Worm (Caenorhabditis elegans) whole organism, L4 larva: ENCODE results near the gene Y50D7A.1.

ENCODE experiments used
- F26F4.8 ChIP-seq: fragments of 200-800 bp; sonication (Bioruptor generic); conservative IDR thresholded peaks from 2 replicates; pipeline ENCODE4 v1.3.6; 2022; ENCODE audit warnings: missing genetic modification characterization, missing compliant biosample characterization
- R02D3.7 ChIP-seq: fragments of 150-350 bp; sonication (generic microtip); optimal IDR thresholded peaks from 3 replicates; lab custom pipeline; 2014; ENCODE audit warnings: missing biosample characterization, missing genetic modification characterization
- T26A8.4 ChIP-seq: fragments of 200-800 bp; sonication (Bioruptor generic); IDR thresholded peaks from 2 replicates; pipeline ENCODE4 v1.3.6; 2022; ENCODE audit warnings: missing genetic modification characterization, missing compliant biosample characterization
- Y105C5A.15 ChIP-seq: fragments of 200-800 bp; sonication (Bioruptor generic); IDR thresholded peaks from 2 replicates; pipeline ENCODE4 v1.3.6; 2022; ENCODE audit warnings: missing genetic modification characterization, missing compliant biosample characterization
- Y48G9A.11 ChIP-seq: fragments of 200-800 bp; sonication (Bioruptor generic); IDR thresholded peaks from 2 replicates; pipeline ENCODE4 v1.3.6; 2022; ENCODE audit warnings: missing genetic modification reagents, missing genetic modification characterization, missing compliant biosample characterization
- Y75B8A.6 ChIP-seq: fragments of 200-800 bp; sonication (Bioruptor generic); IDR thresholded peaks from 2 replicates; pipeline ENCODE4 v1.3.6; 2022; ENCODE audit warnings: missing genetic modification reagents, missing genetic modification characterization, missing compliant biosample characterization
- ZK337.2 ChIP-seq: fragments of 200-800 bp; sonication (Bioruptor generic); IDR thresholded peaks from 2 replicates; pipeline ENCODE4 v1.3.6; 2022; ENCODE audit warnings: missing genetic modification reagents, missing genetic modification characterization, missing compliant biosample characterization
- aha-1 ChIP-seq: fragments of 150-350 bp; peaks from one replicate; lab custom pipeline; 2014; ENCODE audit warnings: missing biosample characterization, missing genetic modification characterization
- ceh-28 ChIP-seq: fragments of 150-350 bp; optimal IDR thresholded peaks from 2 replicates; lab custom pipeline; 2014; ENCODE audit warnings: missing biosample characterization, missing genetic modification reagents, missing genetic modification characterization
- ces-1 ChIP-seq: fragments of 150-350 bp; sonication (generic microtip); optimal IDR thresholded peaks from 4 replicates; lab custom pipeline; 2014; ENCODE audit warnings: missing biosample characterization, missing genetic modification reagents, missing genetic modification characterization
- ctbp-1 ChIP-seq: fragments of 200-800 bp; sonication (Bioruptor generic); IDR thresholded peaks from 2 replicates; pipeline ENCODE4 v1.3.6; 2022; ENCODE audit warnings: missing genetic modification reagents, missing genetic modification characterization, missing compliant biosample characterization
- daf-12 ChIP-seq: fragments of 150-350 bp; optimal IDR thresholded peaks from 2 replicates; lab custom pipeline; 2014; ENCODE audit warnings: missing biosample characterization, missing genetic modification reagents, missing genetic modification characterization
- dmd-8 ChIP-seq: fragments of 200-800 bp; sonication (Bioruptor generic); IDR thresholded peaks from 2 replicates; pipeline ENCODE4 v1.3.6; 2022; ENCODE audit warnings: missing genetic modification characterization, missing compliant biosample characterization
- dmd-9 ChIP-seq: fragments of 200-800 bp; sonication (Bioruptor generic); IDR thresholded peaks from 2 replicates; pipeline ENCODE4 v1.3.6; 2022; ENCODE audit warnings: missing genetic modification reagents, missing genetic modification characterization, missing compliant biosample characterization
- dve-1 ChIP-seq: sonication (generic microtip); optimal IDR thresholded peaks from 2 replicates; lab custom pipeline; 2017; ENCODE audit warnings: antibody characterized with exemption, mild to moderate bottlenecking, missing genetic modification characterization, missing compliant biosample characterization; ENCODE audit not compliant: insufficient read depth
- egl-27 ChIP-seq: sonication (generic microtip); optimal IDR thresholded peaks from 3 replicates; lab custom pipeline; 2017; ENCODE audit warnings: missing biosample characterization, missing genetic modification reagents, missing genetic modification characterization
- egl-43 ChIP-seq: fragments of 200-800 bp; sonication (Bioruptor generic); IDR thresholded peaks from 2 replicates; pipeline ENCODE4 v1.3.6; 2022; ENCODE audit warnings: missing genetic modification reagents, missing genetic modification characterization, missing compliant biosample characterization
- hmg-1.1 ChIP-seq: fragments of 200-800 bp; sonication (Bioruptor generic); IDR thresholded peaks from 2 replicates; pipeline ENCODE4 v1.3.6; 2022; ENCODE audit warnings: missing genetic modification reagents, missing genetic modification characterization, missing compliant biosample characterization
- jun-1 ChIP-seq: fragments of 150-350 bp; optimal IDR thresholded peaks from 2 replicates; lab custom pipeline; 2014; ENCODE audit warnings: missing biosample characterization, missing genetic modification reagents, missing genetic modification characterization
- lim-7 ChIP-seq: fragments of 200-800 bp; sonication (Bioruptor generic); IDR thresholded peaks from 2 replicates; pipeline ENCODE4 v1.3.6; 2022; ENCODE audit warnings: missing genetic modification characterization, missing compliant biosample characterization
- lin-1 ChIP-seq: fragments of 200-800 bp; sonication (Bioruptor generic); IDR thresholded peaks from 2 replicates; pipeline ENCODE4 v1.3.6; 2022; ENCODE audit warnings: missing genetic modification reagents, missing genetic modification characterization, missing compliant biosample characterization
- lin-15B ChIP-seq: fragments of 150-350 bp; sonication (generic microtip); optimal IDR thresholded peaks from 3 replicates; lab custom pipeline; 2014; ENCODE audit warnings: missing biosample characterization, missing genetic modification characterization
- lin-39 ChIP-seq: fragments of 150-350 bp; optimal IDR thresholded peaks from 2 replicates; lab custom pipeline; 2014; ENCODE audit warnings: missing biosample characterization, missing genetic modification reagents, missing genetic modification characterization
- lir-3 ChIP-seq: sonication (generic microtip); optimal IDR thresholded peaks from 2 replicates; lab custom pipeline; 2016; ENCODE audit warnings: mild to moderate bottlenecking, missing genetic modification characterization, missing compliant biosample characterization
- mep-1 ChIP-seq: fragments of 150-350 bp; sonication (generic microtip); optimal IDR thresholded peaks from 3 replicates; lab custom pipeline; 2014; ENCODE audit warnings: missing biosample characterization, missing genetic modification characterization
- mxl-3 ChIP-seq: fragments of 200-800 bp; sonication (Bioruptor generic); optimal IDR thresholded peaks from 2 replicates; lab custom pipeline; 2018; ENCODE audit warnings: mild to moderate bottlenecking, missing genetic modification characterization, missing compliant biosample characterization
- nhr-102 ChIP-seq: sonication (generic microtip); optimal IDR thresholded peaks from 2 replicates; lab custom pipeline; 2016; ENCODE audit warnings: mild to moderate bottlenecking, missing genetic modification characterization, moderate library complexity, missing compliant biosample characterization
- nhr-111 ChIP-seq: fragments of 200-800 bp; sonication (Bioruptor generic); optimal IDR thresholded peaks from 2 replicates; lab custom pipeline; 2018; ENCODE audit warnings: mild to moderate bottlenecking, missing genetic modification characterization, missing compliant biosample characterization
- nhr-6 ChIP-seq: fragments of 150-350 bp; optimal IDR thresholded peaks from 2 replicates; lab custom pipeline; 2014; ENCODE audit warnings: missing biosample characterization, missing genetic modification characterization
- php-3 ChIP-seq: fragments of 200-800 bp; sonication (Bioruptor generic); IDR thresholded peaks from 2 replicates; pipeline ENCODE4 v1.3.6; 2022; ENCODE audit warnings: missing genetic modification reagents, missing genetic modification characterization, missing compliant biosample characterization
- pqm-1 ChIP-seq: sonication (generic microtip); optimal IDR thresholded peaks from 2 replicates; lab custom pipeline; 2017; ENCODE audit warnings: missing biosample characterization, missing genetic modification characterization
- rbr-2 ChIP-seq: sonication (generic microtip); optimal IDR thresholded peaks from 2 replicates; lab custom pipeline; 2016; ENCODE audit warnings: missing genotype, missing genetic modification characterization, missing compliant biosample characterization
- saeg-2 ChIP-seq: fragments of 200-800 bp; sonication (Bioruptor generic); IDR thresholded peaks from 2 replicates; pipeline ENCODE4 v1.3.6; 2022; ENCODE audit warnings: missing genetic modification reagents, missing genetic modification characterization, missing compliant biosample characterization
- skn-1 ChIP-seq: fragments of 150-350 bp; optimal IDR thresholded peaks from 2 replicates; lab custom pipeline; 2014; ENCODE audit warnings: missing biosample characterization, missing genetic modification characterization
- snpc-1.2 ChIP-seq: fragments of 200-800 bp; sonication (Bioruptor generic); IDR thresholded peaks from 2 replicates; pipeline ENCODE4 v1.3.6; 2022; ENCODE audit warnings: missing genetic modification reagents, missing genetic modification characterization, missing compliant biosample characterization
- unc-130 ChIP-seq: sonication (generic microtip); optimal IDR thresholded peaks from 2 replicates; lab custom pipeline; 2016; ENCODE audit warnings: missing genetic modification reagents, missing genetic modification characterization, missing compliant biosample characterization
- unc-62 ChIP-seq, 3 experiments: fragments of 150-350 bp in 1 of 3; sonication (generic microtip); optimal IDR thresholded peaks in 2 of 3; peaks in 1 of 3; 1 replicate in 1 of 3; 2 replicates in 2 of 3; lab custom pipeline; 2014 to 2017; ENCODE audit warnings: missing biosample characterization in 3 of 3, missing genetic modification characterization in 3 of 3, missing genetic modification reagents in 3 of 3, missing genotype in 1 of 3
- zag-1 ChIP-seq: fragments of 150-350 bp; optimal IDR thresholded peaks from 2 replicates; lab custom pipeline; 2014; ENCODE audit warnings: missing biosample characterization, missing genetic modification characterization
- zip-11 ChIP-seq: fragments of 200-800 bp; sonication (Bioruptor generic); IDR thresholded peaks from 2 replicates; pipeline ENCODE4 v1.3.6; 2022; ENCODE audit warnings: missing genetic modification characterization, missing compliant biosample characterization
- ztf-11 ChIP-seq: fragments of 150-350 bp; optimal IDR thresholded peaks from 2 replicates; lab custom pipeline; 2014; ENCODE audit warnings: missing biosample characterization, missing genetic modification characterization
- ztf-7 ChIP-seq: fragments of 150-350 bp; optimal IDR thresholded peaks from 2 replicates; lab custom pipeline; 2014; ENCODE audit warnings: missing biosample characterization, missing genetic modification characterization

The Y50D7A.1 gene

DNA sequence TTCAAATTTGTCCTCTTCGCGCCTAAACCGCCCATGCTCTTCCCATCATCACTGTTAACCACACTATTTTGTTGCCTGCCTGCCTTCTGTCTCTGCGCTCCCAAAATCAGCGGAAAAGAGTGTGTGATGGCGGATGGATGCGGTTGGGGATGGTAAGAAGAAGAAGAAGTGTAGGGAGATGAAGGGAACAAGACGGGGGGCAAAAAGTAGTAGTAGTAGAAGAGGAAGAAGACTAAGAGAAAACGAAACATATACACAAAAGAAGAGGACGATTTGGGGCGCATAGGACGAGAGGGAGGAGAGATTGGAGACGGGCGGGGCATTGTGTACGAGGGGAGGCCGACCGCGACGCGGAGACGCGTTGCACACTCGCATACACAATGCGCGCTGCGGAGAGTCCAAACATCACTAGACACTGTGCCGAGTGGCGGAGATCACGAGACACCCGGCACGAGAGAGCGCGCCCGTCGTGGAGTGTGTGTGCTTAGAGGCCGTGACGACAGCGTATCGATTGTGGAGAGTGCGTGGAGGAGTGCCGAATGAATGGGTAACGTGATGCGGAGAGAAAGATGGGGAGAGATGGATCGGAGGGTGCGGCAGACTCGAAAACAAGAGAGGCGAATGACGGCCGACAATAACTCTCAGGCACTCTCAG lies 57.2 kb downstream of the Y50D7A.1 start (continued):
- no peak for TF ChIP-seq daf-12 (tag; lab: Kevin White, UChicago)
- peak; percentile 72 for TF ChIP-seq php-3 (GFP tag; lab: Robert Waterston, UW)
- 0 out of 2 replicates have a peak, but pooled peaks have one; percentile 42 for TF ChIP-seq zip-11 (GFP tag; lab: Robert Waterston, UW)
- TF ChIP-seq ces-1 (GFP tag; lab: Kevin White, UChicago) = no peak
- TF ChIP-seq lin-1 = peak; percentile 79; the same call in 1 of the 2 replicates
- no peak for TF ChIP-seq lin-39
- TF ChIP-seq ztf-7 (tag; lab: Kevin White, UChicago) = peak; percentile 83
- TF ChIP-seq lir-3 (tag; lab: Kevin White, UChicago) = no peak
- peak; percentile 82 for TF ChIP-seq dve-1 (tag; lab: Kevin White, UChicago)
- TF ChIP-seq dmd-8 (GFP tag; lab: Robert Waterston, UW) = peak; percentile 36; the same call in 1 of the 2 replicates
- no peak for TF ChIP-seq lim-7 (GFP tag; lab: Robert Waterston, UW)
- TF ChIP-seq jun-1 (tag; lab: Kevin White, UChicago) = peak; percentile 87
- peak; percentile 47; the same call in 1 of the 2 replicates for TF ChIP-seq snpc-1.2 (GFP tag; lab: Robert Waterston, UW)
- TF ChIP-seq hmg-1.1 (GFP tag; lab: Robert Waterston, UW) = peak; percentile 97
- no peak for TF ChIP-seq R02D3.7 (tag; lab: Kevin White, UChicago)
- TF ChIP-seq mxl-3 (GFP tag; lab: Kevin White, UChicago) = peak; percentile 91
- peak; percentile 97 for TF ChIP-seq rbr-2 (tag; lab: Kevin White, UChicago)
- TF ChIP-seq Y75B8A.6 (GFP tag; lab: Robert Waterston, UW) = no peak
- TF ChIP-seq aha-1 (tag; lab: Kevin White, UChicago) = peak; percentile 98
- no peak for TF ChIP-seq egl-27
- no peak for TF ChIP-seq lin-15B (tag; lab: Kevin White, UChicago)
- TF ChIP-seq nhr-102 = peak; percentile 87
- peak; percentile 94 for TF ChIP-seq ctbp-1 (GFP tag; lab: Robert Waterston, UW)
- peak; percentile 94 for TF ChIP-seq saeg-2
- no peak for TF ChIP-seq ztf-11
- peak in 1 of 2 experiments; percentile 100 for TF ChIP-seq unc-62 (GFP tag; optimal IDR thresholded peaks at IDR 0.05 in 1 of 2; lab: Kevin White, UChicago)
- TF ChIP-seq unc-62 (tag; optimal IDR thresholded peaks at IDR 0.05; lab: Kevin White, UChicago) = no peak
- TF ChIP-seq zag-1 (tag; lab: Kevin White, UChicago) = no peak
- TF ChIP-seq Y48G9A.11 (GFP tag; lab: Robert Waterston, UW) = no peak
- TF ChIP-seq nhr-6 (tag; lab: Kevin White, UChicago) = peak; percentile 78
- TF ChIP-seq egl-43 = peak; percentile 91
- TF ChIP-seq unc-130 (GFP tag; lab: Kevin White, UChicago) = no peak
- TF ChIP-seq F26F4.8 (GFP tag; lab: Robert Waterston, UW) = no peak
- TF ChIP-seq Y105C5A.15 (GFP tag; lab: Robert Waterston, UW) = no peak
- peak; percentile 96 for TF ChIP-seq mep-1 (tag; lab: Kevin White, UChicago)
- peak; percentile 88 for TF ChIP-seq ceh-28 (tag; lab: Kevin White, UChicago)
- TF ChIP-seq skn-1 = peak; percentile 48
- no peak for TF ChIP-seq ZK337.2 (GFP tag; lab: Robert Waterston, UW)
- no peak for TF ChIP-seq nhr-111 (GFP tag; lab: Kevin White, UChicago)
- peak; percentile 57 for TF ChIP-seq pqm-1 (tag; lab: Kevin White, UChicago)
- peak; percentile 73 for TF ChIP-seq dmd-9 (GFP tag; lab: Robert Waterston, UW)
- peak; percentile 96 for TF ChIP-seq T26A8.4
